Fruit fly (Drosophila melanogaster) whole organism, wandering third instar larva: Measurements from ENCODE around the gene CG31560.

Source experiments
- Abd-B ChIP-seq: fragments of >200 bp; optimal IDR thresholded peaks from 2 replicates; lab custom pipeline; 2017; ENCODE audit warnings: missing biosample characterization, missing genetic modification characterization
- CG32264 ChIP-seq: fragments of 200-800 bp; sonication (Bioruptor generic); optimal IDR thresholded peaks from 2 replicates; lab custom pipeline; 2016; ENCODE audit warnings: missing biosample characterization, missing genetic modification characterization
- CrebA ChIP-seq: fragments of 200-800 bp; sonication (Bioruptor generic); optimal IDR thresholded peaks from 2 replicates; lab custom pipeline; 2016; ENCODE audit warnings: missing biosample characterization, mild to moderate bottlenecking, missing genetic modification characterization, borderline replicate concordance
- Dfd ChIP-seq: fragments of >200 bp; optimal IDR thresholded peaks from 2 replicates; lab custom pipeline; 2017; ENCODE audit warnings: missing biosample characterization, missing genetic modification characterization
- Dif ChIP-seq: fragments of 200-275, 200-300 bp; sonication (Bioruptor generic); optimal IDR thresholded peaks from 2 replicates; lab custom pipeline; 2018; ENCODE audit warnings: missing biosample characterization, missing genetic modification characterization; ENCODE audit not compliant: partially characterized antibody
- GATAd ChIP-seq: sonication (Bioruptor generic); optimal IDR thresholded peaks from 2 replicates; lab custom pipeline; 2016; ENCODE audit warnings: missing biosample characterization, missing genetic modification characterization
- HLH106 ChIP-seq: fragments of 200-800 bp; optimal IDR thresholded peaks from 3 replicates; lab custom pipeline; 2019; ENCODE audit warnings: missing biosample characterization, mild to moderate bottlenecking, missing genetic modification characterization, moderate library complexity
- Hnf4 ChIP-seq: fragments of 200-800 bp; sonication (Bioruptor generic); optimal IDR thresholded peaks from 2 replicates; lab custom pipeline; 2016; ENCODE audit warnings: missing biosample characterization, mild to moderate bottlenecking, missing genetic modification characterization
- Hr78 ChIP-seq: fragments of >200 bp; optimal IDR thresholded peaks from 2 replicates; lab custom pipeline; 2017; ENCODE audit warnings: missing biosample characterization, missing genetic modification characterization
- Hr83 ChIP-seq: fragments of 200-300 bp; sonication (Bioruptor generic); optimal IDR thresholded peaks from 2 replicates; lab custom pipeline; 2016; ENCODE audit warnings: missing biosample characterization, mild to moderate bottlenecking, missing genetic modification characterization, moderate library complexity; ENCODE audit not compliant: poor library complexity, severe bottlenecking
- Mio ChIP-seq: sonication (Bioruptor generic); optimal IDR thresholded peaks from 2 replicates; lab custom pipeline; 2016; ENCODE audit warnings: missing biosample characterization, missing genetic modification characterization
- Myc ChIP-seq: fragments of >200 bp; optimal IDR thresholded peaks from 2 replicates; lab custom pipeline; 2017
- OdsH ChIP-seq: fragments of 200-800 bp; sonication (Bioruptor generic); optimal IDR thresholded peaks from 2 replicates; lab custom pipeline; 2016; ENCODE audit warnings: missing biosample characterization, mild to moderate bottlenecking, missing genetic modification characterization
- Rel ChIP-seq, 2 experiments: fragments of 200-800 bp; sonication (Bioruptor generic) in 1 of 2; optimal IDR thresholded peaks; 2 replicates in 1 of 2; 3 replicates in 1 of 2; lab custom pipeline; 2016 to 2019; ENCODE audit warnings: mild to moderate bottlenecking in 2 of 2, missing biosample characterization in 2 of 2, missing genetic modification characterization in 2 of 2, moderate library complexity in 1 of 2
- Sp1 ChIP-seq: fragments of 200-800 bp; sonication (Bioruptor generic); optimal IDR thresholded peaks from 3 replicates; lab custom pipeline; 2019; ENCODE audit warnings: missing biosample characterization, mild to moderate bottlenecking, missing genetic modification characterization, moderate library complexity
- Vsx2 ChIP-seq: fragments of 200-300, 225-300 bp; sonication (Bioruptor generic); optimal IDR thresholded peaks from 2 replicates; lab custom pipeline; 2018; ENCODE audit warnings: missing biosample characterization, missing genetic modification characterization; ENCODE audit not compliant: partially characterized antibody
- br ChIP-seq: fragments of 200-800 bp; sonication (Bioruptor generic); optimal IDR thresholded peaks from 2 replicates; lab custom pipeline; 2016; ENCODE audit warnings: missing biosample characterization, missing genetic modification characterization
- brk ChIP-seq: fragments of 200-800 bp; sonication (Bioruptor generic); optimal IDR thresholded peaks from 2 replicates; lab custom pipeline; 2016; ENCODE audit warnings: missing biosample characterization, mild to moderate bottlenecking, missing genetic modification characterization
- dmrt93B ChIP-seq: fragments of 200-800 bp; sonication (Bioruptor generic); optimal IDR thresholded peaks from 2 replicates; lab custom pipeline; 2018; ENCODE audit warnings: missing biosample characterization, mild to moderate bottlenecking, missing genetic modification characterization
- dsf ChIP-seq: sonication (Bioruptor generic); optimal IDR thresholded peaks from 2 replicates; lab custom pipeline; 2016; ENCODE audit warnings: missing biosample characterization, missing genetic modification characterization, borderline replicate concordance
- ey ChIP-seq: fragments of 200-800 bp; sonication (Bioruptor generic); optimal IDR thresholded peaks from 2 replicates; lab custom pipeline; 2016; ENCODE audit warnings: missing biosample characterization, missing genetic modification characterization
- foxo ChIP-seq, 2 experiments: fragments of 200-800 bp; sonication (Bioruptor generic); optimal IDR thresholded peaks; 2 replicates in 1 of 2; 3 replicates in 1 of 2; lab custom pipeline; 2016 to 2017; ENCODE audit warnings: missing biosample characterization in 2 of 2, missing genetic modification characterization in 2 of 2
- fru ChIP-seq: fragments of 200-800 bp; sonication (Bioruptor generic); optimal IDR thresholded peaks from 3 replicates; lab custom pipeline; 2016; ENCODE audit warnings: missing biosample characterization, mild to moderate bottlenecking, missing genetic modification characterization
- h ChIP-seq: fragments of 200-800 bp; sonication (Bioruptor generic); optimal IDR thresholded peaks from 3 replicates; lab custom pipeline; 2016; ENCODE audit warnings: missing biosample characterization, mild to moderate bottlenecking, missing genetic modification characterization
- jim ChIP-seq: fragments of 175-275, 200-325 bp; sonication (Bioruptor generic); optimal IDR thresholded peaks from 2 replicates; lab custom pipeline; 2016; ENCODE audit warnings: missing biosample characterization, mild to moderate bottlenecking, missing genetic modification characterization
- lola ChIP-seq: fragments of >200 bp; optimal IDR thresholded peaks from 2 replicates; lab custom pipeline; 2017; ENCODE audit warnings: missing biosample characterization, missing genetic modification characterization
- pan ChIP-seq: fragments of >200 bp; optimal IDR thresholded peaks from 2 replicates; lab custom pipeline; 2017
- psq ChIP-seq: fragments of 200-800 bp; sonication (Bioruptor generic); optimal IDR thresholded peaks from 3 replicates; lab custom pipeline; 2017; ENCODE audit warnings: missing biosample characterization, mild to moderate bottlenecking, missing genetic modification characterization, moderate library complexity
- rgr ChIP-seq: fragments of 200-800 bp; sonication (Bioruptor generic); optimal IDR thresholded peaks from 3 replicates; lab custom pipeline; 2016; ENCODE audit warnings: missing biosample characterization, mild to moderate bottlenecking, missing genetic modification characterization
- sage ChIP-seq: fragments of 200-800 bp; sonication (Bioruptor generic); optimal IDR thresholded peaks from 2 replicates; lab custom pipeline; 2016; ENCODE audit warnings: missing biosample characterization, mild to moderate bottlenecking, missing genetic modification characterization
- sv ChIP-seq: fragments of 200-800 bp; sonication (Bioruptor generic); optimal IDR thresholded peaks from 3 replicates; lab custom pipeline; 2016; ENCODE audit warnings: missing biosample characterization, missing genetic modification characterization
- usp ChIP-seq: fragments of >200 bp; optimal IDR thresholded peaks from 2 replicates; lab custom pipeline; 2017; ENCODE audit warnings: missing biosample characterization, missing genetic modification characterization

CG31560 gene

DNA sequence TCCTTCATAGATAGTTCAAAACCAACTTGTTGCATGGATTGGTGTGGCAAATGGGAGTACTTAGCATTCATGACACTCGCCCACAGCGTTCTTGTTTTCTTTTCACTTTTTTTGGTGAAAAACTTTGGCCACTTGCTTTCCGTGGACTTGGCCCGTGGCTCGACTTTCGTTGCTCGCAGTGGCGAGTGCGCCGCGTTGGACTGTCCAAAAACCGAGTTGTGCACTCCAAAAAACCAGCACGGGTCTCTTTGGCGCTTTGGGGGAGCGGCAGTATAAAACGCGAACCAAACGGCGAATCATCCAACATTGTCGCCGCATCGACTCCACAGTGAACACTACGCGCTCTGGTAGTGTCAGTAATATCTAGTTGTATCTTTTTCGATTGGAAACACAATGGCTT is 30.0 kb downstream of the CG31560 start, which contains the start of gene Osi20:
Gene Osi20, plus strand, starts transcription at position 301 of the 400 bp plus-strand sequence.
- TF ChIP-seq Vsx2 (GFP tag; lab: Kevin White, UChicago) (no peak), lola (GFP tag; lab: Kevin White, UChicago) (no peak), ey (GFP tag; lab: Kevin White, UChicago) (no peak), br (no peak), Hr78 (GFP tag; lab: Kevin White, UChicago) (no peak)
- TF ChIP-seq, all 38 proteins: peak for 0

DNA sequence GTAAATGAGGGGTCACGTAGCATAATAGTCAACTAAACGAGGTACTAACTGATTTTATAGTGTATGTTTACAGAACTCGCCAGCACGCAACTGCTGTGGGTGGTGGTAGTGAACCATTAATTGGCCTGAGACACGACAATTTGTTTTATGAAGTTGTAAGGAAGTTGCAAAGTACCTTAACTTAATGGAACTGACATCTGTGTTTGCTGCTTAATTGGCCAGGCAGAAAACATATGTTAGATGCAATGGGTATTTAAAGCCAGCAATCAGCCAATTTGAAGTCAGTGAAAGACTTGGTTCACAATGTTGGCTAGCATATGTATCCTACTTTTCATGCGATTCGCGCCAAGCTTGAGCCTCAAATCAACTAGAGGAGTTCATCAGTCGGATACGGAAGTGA is 31.9 kb downstream of the CG31560 start, which contains the start of gene CG17917:
Gene CG17917, plus strand, starts transcription at position 301 of the 400 bp plus-strand sequence.
- no peak for TF ChIP-seq pan (lab: Kevin White, UChicago)
- no peak for TF ChIP-seq sage (GFP tag; lab: Kevin White, UChicago)
- TF ChIP-seq Mio (GFP tag; lab: Kevin White, UChicago) = no peak
- no peak for TF ChIP-seq h (GFP tag; lab: Kevin White, UChicago)
- TF ChIP-seq OdsH (GFP tag; lab: Kevin White, UChicago) = no peak
- TF ChIP-seq foxo (GFP tag; optimal IDR thresholded peaks at IDR 0.05; lab: Kevin White, UChicago) = no peak
- TF ChIP-seq Rel (GFP tag; optimal IDR thresholded peaks at IDR 0.05; lab: Kevin White, UChicago) = no peak
- no peak for TF ChIP-seq Rel (tag; optimal IDR thresholded peaks at IDR 0.05; lab: Kevin White, UChicago)
- TF ChIP-seq jim (GFP tag; lab: Kevin White, UChicago) = no peak
- TF ChIP-seq dsf = no peak
- no peak for TF ChIP-seq GATAd
- TF ChIP-seq Dif (GFP tag; lab: Kevin White, UChicago) = no peak
- no peak for TF ChIP-seq CG32264 (GFP tag; lab: Kevin White, UChicago)
- TF ChIP-seq usp (GFP tag; lab: Kevin White, UChicago) = no peak
- TF ChIP-seq psq (GFP tag; lab: Kevin White, UChicago) = no peak
- no peak for TF ChIP-seq Vsx2 (GFP tag; lab: Kevin White, UChicago)
- TF ChIP-seq rgr = no peak
- TF ChIP-seq Abd-B = no peak
- no peak for TF ChIP-seq Hnf4
- no peak for TF ChIP-seq CrebA (GFP tag; lab: Kevin White, UChicago)
- TF ChIP-seq, all 38 proteins: peak for 0

DNA sequence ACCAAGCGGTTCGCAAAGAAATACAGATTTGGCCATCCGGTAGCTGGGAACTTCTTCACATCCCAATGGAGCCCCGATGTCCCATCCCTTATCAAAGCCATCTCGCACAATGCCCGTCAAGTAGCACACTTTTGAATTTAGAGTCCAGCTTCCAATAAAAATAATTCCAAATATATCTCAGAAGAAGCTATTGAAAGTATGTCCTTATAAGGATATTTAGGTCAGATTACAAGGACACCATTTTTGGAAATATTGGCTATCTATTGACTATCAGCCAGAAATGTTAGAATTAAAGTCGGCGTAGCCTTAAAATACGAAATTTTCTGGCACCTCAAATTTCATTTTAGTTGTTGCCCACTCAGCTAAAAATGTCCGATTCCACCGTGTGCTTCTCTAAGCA is 32.9 kb downstream of the CG31560 start, which contains the start of gene CG10298:
Gene CG10298, plus strand, starts transcription at position 301 of the 400 bp plus-strand sequence.
- TF ChIP-seq Dfd = no peak
- TF ChIP-seq Dif (GFP tag; lab: Kevin White, UChicago) = no peak
- TF ChIP-seq Hr83 (GFP tag; lab: Kevin White, UChicago) = no peak
- no peak for TF ChIP-seq brk
- no peak for TF ChIP-seq br
- TF ChIP-seq Myc = no peak
- TF ChIP-seq CG32264 (GFP tag; lab: Kevin White, UChicago) = no peak
- no peak for TF ChIP-seq dsf

DNA sequence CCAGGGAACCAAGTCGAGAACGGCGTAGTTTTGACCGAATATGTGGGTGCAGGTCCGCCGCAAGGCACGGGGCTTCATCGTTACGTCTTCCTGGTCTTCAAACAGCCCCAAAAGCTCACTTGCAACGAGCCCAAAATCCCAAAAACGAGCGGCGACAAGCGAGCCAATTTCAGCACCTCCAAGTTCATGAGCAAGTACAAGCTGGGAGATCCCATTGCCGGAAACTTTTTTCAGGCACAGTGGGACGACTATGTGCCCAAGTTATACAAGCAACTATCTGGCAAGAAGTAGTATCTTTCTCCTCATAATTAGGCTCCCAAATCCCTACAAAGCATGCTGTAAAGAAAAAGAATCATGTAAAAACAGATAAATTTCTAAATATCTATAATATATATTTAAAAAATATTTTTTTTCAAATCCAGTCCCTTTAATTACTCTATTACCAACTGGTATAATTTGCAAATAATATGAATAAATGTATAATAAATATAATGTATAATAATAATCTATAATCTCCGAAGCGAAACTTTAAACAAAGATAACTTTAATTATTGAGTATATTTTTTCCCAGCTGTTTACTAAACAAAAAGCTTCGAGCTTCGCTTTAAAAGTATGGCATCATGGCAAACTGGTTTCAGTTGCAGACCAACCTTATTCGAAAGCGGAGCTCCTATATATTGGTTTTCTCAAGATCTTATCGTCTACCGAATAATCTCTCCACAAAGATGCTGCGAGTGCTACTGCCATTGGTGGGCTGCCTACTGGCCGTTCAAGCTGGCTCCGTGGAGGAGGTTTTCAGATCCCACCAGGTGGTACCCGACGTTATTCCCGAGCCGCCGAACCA is 33.8 kb downstream of the CG31560 start, which contains the start of gene CG17919:
Gene CG17919, plus strand, starts transcription at position 634 of the 844 bp plus-strand sequence.
- TF ChIP-seq Rel (GFP tag; optimal IDR thresholded peaks at IDR 0.05; lab: Kevin White, UChicago) (no peak), Rel (tag; optimal IDR thresholded peaks at IDR 0.05; lab: Kevin White, UChicago) (peak; percentile 62), CrebA (GFP tag; lab: Kevin White, UChicago) (no peak), Hr78 (GFP tag; lab: Kevin White, UChicago) (no peak), sv (GFP tag; lab: Kevin White, UChicago) (no peak), h (GFP tag; lab: Kevin White, UChicago) (peak; percentile 21), Abd-B (no peak), Dif (GFP tag; lab: Kevin White, UChicago) (peak; percentile 16), sage (GFP tag; lab: Kevin White, UChicago) (no peak), dmrt93B (GFP tag; lab: Kevin White, UChicago) (no peak), usp (GFP tag; lab: Kevin White, UChicago) (no peak), fru (GFP tag; lab: Kevin White, UChicago) (peak; percentile 28), foxo (GFP tag; optimal IDR thresholded peaks at IDR 0.05; lab: Kevin White, UChicago) (no peak), HLH106 (tag; lab: Kevin White, UChicago) (no peak), Hr83 (GFP tag; lab: Kevin White, UChicago) (peak; percentile 72), psq (GFP tag; lab: Kevin White, UChicago) (no peak), Vsx2 (GFP tag; lab: Kevin White, UChicago) (no peak), Mio (GFP tag; lab: Kevin White, UChicago) (no peak), Sp1 (no peak)
